Worm (Caenorhabditis elegans): ENCODE measurements around the gene hpo-9.

- no peak for TF ChIP-seq med-1 (GFP tag; optimal IDR thresholded peaks at IDR 0.05; ENCODE audit: insufficient read depth)
- TF ChIP-seq flt-1 (GFP tag; IDR thresholded peaks at IDR 0.05), result no peak
- no peak for TF ChIP-seq ztf-23 (GFP tag; IDR thresholded peaks at IDR 0.05)
- TF ChIP-seq cog-1 (tag; optimal IDR thresholded peaks at IDR 0.05), result no peak
Measured at ce11 chrV:7224947-7225346, 12.0 kb downstream of the hpo-9 start, which contains the start of gene fkb-3.

All from whole organism, midembryonic.